Fruit fly (Drosophila melanogaster): ENCODE measurements around the gene CG34277.

DNA sequence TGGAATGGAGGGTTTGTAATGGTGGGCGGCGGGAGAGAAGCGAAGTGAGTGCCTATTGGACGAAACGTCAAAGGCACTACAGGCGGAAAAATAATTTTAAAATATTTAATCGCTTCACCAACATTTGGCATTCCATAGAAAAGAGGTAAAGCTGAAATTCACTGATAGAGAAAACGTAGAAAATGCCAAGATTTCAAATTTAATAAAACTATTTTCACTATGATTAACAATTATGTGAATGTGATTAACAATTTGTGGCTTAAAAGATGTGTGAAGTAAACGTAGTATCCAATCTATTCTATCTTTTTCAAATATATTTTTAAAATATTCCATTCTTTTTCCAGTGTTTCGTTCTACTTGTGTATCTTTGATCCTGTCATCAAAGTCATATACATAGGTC lies 20.1 kb downstream of the CG34277 start:
- TF ChIP-seq psq (optimal IDR thresholded peaks at IDR 0.05) (no peak), usp (GFP tag; optimal IDR thresholded peaks at IDR 0.05) (no peak), Dll (optimal IDR thresholded peaks at IDR 0.05) (no peak), pan (optimal IDR thresholded peaks at IDR 0.05) (no peak)

Measured in whole organism.